Worm (Caenorhabditis elegans) whole organism, L2 larva: ENCODE results near the gene egrh-3.

Source experiments
- C34F6.9 ChIP-seq: fragments of 150-350 bp; optimal IDR thresholded peaks from 2 replicates; lab custom pipeline; 2014; ENCODE audit warnings: missing biosample characterization, missing genetic modification characterization
- F13H6.1 ChIP-seq: sonication (generic microtip); optimal IDR thresholded peaks from 2 replicates; lab custom pipeline; 2016; ENCODE audit warnings: missing genetic modification characterization, missing compliant biosample characterization
- Y55F3AM.14 ChIP-seq: fragments of 200-800 bp; sonication (Bioruptor generic); optimal IDR thresholded peaks from 2 replicates; lab custom pipeline; 2018; ENCODE audit warnings: mild to moderate bottlenecking, missing genetic modification characterization, missing compliant biosample characterization
- ZK546.5 ChIP-seq: sonication (generic microtip); optimal IDR thresholded peaks from 2 replicates; lab custom pipeline; 2017; ENCODE audit warnings: missing biosample characterization, missing genetic modification characterization
- alr-1 ChIP-seq: fragments of 150-350 bp; optimal IDR thresholded peaks from 2 replicates; lab custom pipeline; 2014; ENCODE audit warnings: missing biosample characterization, missing genetic modification characterization
- aly-2 ChIP-seq: fragments of 150-350 bp; optimal IDR thresholded peaks from 2 replicates; lab custom pipeline; 2014; ENCODE audit warnings: missing biosample characterization, missing genetic modification characterization
- ama-1 ChIP-seq: fragments of 150-350 bp; optimal IDR thresholded peaks from 2 replicates; lab custom pipeline; 2018; ENCODE audit warnings: inconsistent platforms
- blmp-1 ChIP-seq: sonication (generic microtip); optimal IDR thresholded peaks from 2 replicates; lab custom pipeline; 2017; ENCODE audit warnings: missing genetic modification characterization, mild to moderate bottlenecking, missing compliant biosample characterization, antibody characterized with exemption, moderate library complexity; ENCODE audit not compliant: insufficient read depth
- ceh-16 ChIP-seq: fragments of 150-350 bp; optimal IDR thresholded peaks from 2 replicates; lab custom pipeline; 2014; ENCODE audit warnings: missing biosample characterization, missing genetic modification characterization
- dmd-4 ChIP-seq: sonication (generic microtip); optimal IDR thresholded peaks from 2 replicates; lab custom pipeline; 2017; ENCODE audit warnings: missing biosample characterization, missing genetic modification characterization
- egl-27 ChIP-seq: sonication (generic microtip); optimal IDR thresholded peaks from 3 replicates; lab custom pipeline; 2017; ENCODE audit warnings: missing biosample characterization, missing genetic modification reagents, missing genetic modification characterization
- elt-1 ChIP-seq: fragments of 150-350 bp; optimal IDR thresholded peaks from 2 replicates; lab custom pipeline; 2014; ENCODE audit warnings: missing biosample characterization, missing genetic modification characterization
- elt-3 ChIP-seq: sonication (generic microtip); optimal IDR thresholded peaks from 2 replicates; lab custom pipeline; 2017; ENCODE audit warnings: missing biosample characterization, missing genetic modification characterization
- fos-1 ChIP-seq: fragments of 150-350 bp; optimal IDR thresholded peaks from 2 replicates; lab custom pipeline; 2014; ENCODE audit warnings: missing biosample characterization, missing genetic modification characterization
- gmeb-1 ChIP-seq: fragments of 150-350 bp; optimal IDR thresholded peaks from 2 replicates; lab custom pipeline; 2014; ENCODE audit warnings: missing biosample characterization, missing genetic modification characterization
- lin-11 ChIP-seq: fragments of 150-350 bp; sonication (generic microtip); optimal IDR thresholded peaks from 2 replicates; lab custom pipeline; 2014; ENCODE audit warnings: missing biosample characterization, missing genetic modification characterization, inconsistent platforms, mixed read lengths
- lin-13 ChIP-seq: fragments of 150-350 bp; optimal IDR thresholded peaks from 2 replicates; lab custom pipeline; 2014; ENCODE audit warnings: missing biosample characterization, missing genetic modification reagents, missing genetic modification characterization
- lin-39 ChIP-seq: fragments of 150-350 bp; optimal IDR thresholded peaks from 2 replicates; lab custom pipeline; 2014; ENCODE audit warnings: missing biosample characterization, missing genetic modification reagents, missing genetic modification characterization
- lsy-2 ChIP-seq, 2 experiments: fragments of 150-350 bp in 1 of 2; sonication (generic microtip) in 1 of 2; optimal IDR thresholded peaks; 2 replicates each; lab custom pipeline; 2014 to 2017; ENCODE audit warnings: missing biosample characterization in 2 of 2, missing genetic modification characterization in 2 of 2
- mab-5 ChIP-seq: fragments of 150-350 bp; optimal IDR thresholded peaks from 2 replicates; lab custom pipeline; 2014; ENCODE audit warnings: missing biosample characterization, missing genetic modification characterization
- mbf-1 ChIP-seq: sonication (generic microtip); optimal IDR thresholded peaks from 2 replicates; lab custom pipeline; 2017; ENCODE audit warnings: missing biosample characterization, missing genetic modification characterization
- mdl-1 ChIP-seq, 2 experiments: fragments of 150-350 bp in 1 of 2; sonication (generic microtip) in 1 of 2; optimal IDR thresholded peaks; 2 replicates each; lab custom pipeline; 2017; ENCODE audit warnings: missing biosample characterization in 2 of 2, missing genetic modification characterization in 2 of 2
- nhr-10 ChIP-seq: sonication (generic microtip); optimal IDR thresholded peaks from 2 replicates; lab custom pipeline; 2017; ENCODE audit warnings: missing biosample characterization, missing genetic modification characterization
- nhr-11 ChIP-seq: fragments of 150-350 bp; optimal IDR thresholded peaks from 2 replicates; lab custom pipeline; 2014; ENCODE audit warnings: missing biosample characterization, missing genetic modification characterization
- nhr-129 ChIP-seq: fragments of 150-350 bp; optimal IDR thresholded peaks from 2 replicates; lab custom pipeline; 2014; ENCODE audit warnings: missing biosample characterization, missing genetic modification characterization
- nhr-21 ChIP-seq: fragments of 150-350 bp; optimal IDR thresholded peaks from 2 replicates; lab custom pipeline; 2014; ENCODE audit warnings: missing biosample characterization, missing genetic modification characterization
- nhr-23 ChIP-seq: fragments of 150-350 bp; optimal IDR thresholded peaks from 2 replicates; lab custom pipeline; 2014; ENCODE audit warnings: missing biosample characterization, missing genetic modification reagents, missing genetic modification characterization
- nhr-237 ChIP-seq: fragments of 150-350 bp; optimal IDR thresholded peaks from 2 replicates; lab custom pipeline; 2014; ENCODE audit warnings: missing biosample characterization, missing genetic modification characterization
- nhr-25 ChIP-seq: fragments of 150-350 bp; sonication (generic microtip); optimal IDR thresholded peaks from 3 replicates; lab custom pipeline; 2014; ENCODE audit warnings: missing biosample characterization, missing genetic modification characterization
- nhr-6 ChIP-seq: fragments of 150-350 bp; optimal IDR thresholded peaks from 2 replicates; lab custom pipeline; 2014; ENCODE audit warnings: missing biosample characterization, missing genetic modification characterization
- nhr-77 ChIP-seq: fragments of 150-350 bp; optimal IDR thresholded peaks from 2 replicates; lab custom pipeline; 2014; ENCODE audit warnings: missing biosample characterization, missing genetic modification characterization
- peb-1 ChIP-seq: fragments of 150-350 bp; optimal IDR thresholded peaks from 2 replicates; lab custom pipeline; 2014; ENCODE audit warnings: missing biosample characterization, missing genetic modification characterization
- skn-1 ChIP-seq: sonication (generic microtip); optimal IDR thresholded peaks from 2 replicates; lab custom pipeline; 2017; ENCODE audit warnings: missing biosample characterization, missing genetic modification characterization
- sma-3 ChIP-seq: sonication (generic microtip); optimal IDR thresholded peaks from 2 replicates; lab custom pipeline; 2016; ENCODE audit warnings: missing genetic modification reagents, missing genetic modification characterization, missing compliant biosample characterization
- sma-9 ChIP-seq, 2 experiments: fragments of 150-350 bp in 1 of 2; sonication (generic microtip) in 1 of 2; optimal IDR thresholded peaks; 2 replicates each; lab custom pipeline; 2014 to 2016; ENCODE audit warnings: missing genetic modification characterization in 2 of 2, mild to moderate bottlenecking in 1 of 2, missing biosample characterization in 1 of 2, missing compliant biosample characterization in 1 of 2, missing genetic modification reagents in 1 of 2, moderate library complexity in 1 of 2
- snpc-4 ChIP-seq: fragments of 150-350 bp; optimal IDR thresholded peaks from 2 replicates; lab custom pipeline; 2014; ENCODE audit warnings: missing biosample characterization, missing genetic modification characterization
- unc-39 ChIP-seq: fragments of 150-350 bp; optimal IDR thresholded peaks from 2 replicates; lab custom pipeline; 2014; ENCODE audit warnings: missing biosample characterization, missing genetic modification characterization
- unc-55 ChIP-seq: fragments of 150-350 bp; sonication (generic microtip); optimal IDR thresholded peaks from 3 replicates; lab custom pipeline; 2014; ENCODE audit warnings: missing biosample characterization, missing genetic modification reagents, missing genetic modification characterization
- unc-62 ChIP-seq: fragments of 150-350 bp; optimal IDR thresholded peaks from 2 replicates; lab custom pipeline; 2014; ENCODE audit warnings: missing biosample characterization, missing genetic modification reagents, missing genetic modification characterization
- zag-1 ChIP-seq: fragments of 150-350 bp; optimal IDR thresholded peaks from 2 replicates; lab custom pipeline; 2014; ENCODE audit warnings: missing biosample characterization, missing genetic modification characterization
- ztf-11 ChIP-seq: sonication (generic microtip); optimal IDR thresholded peaks from 2 replicates; lab custom pipeline; 2017; ENCODE audit warnings: missing biosample characterization, missing genetic modification characterization
- ztf-4 ChIP-seq: fragments of 150-350 bp; optimal IDR thresholded peaks from 2 replicates; lab custom pipeline; 2014; ENCODE audit warnings: missing biosample characterization, missing genetic modification characterization

The egrh-3 gene

ce11 chrIV:2688716-2689307 lies at the start of gene egrh-3:
Gene egrh-3, minus strand, starts transcription at chrIV:2688766.
- no peak for TF ChIP-seq alr-1 (tag; lab: Kevin White, UChicago)
- TF ChIP-seq ZK546.5 (tag; lab: Kevin White, UChicago): no peak
- no peak for TF ChIP-seq peb-1 (tag; lab: Kevin White, UChicago)
- no peak for TF ChIP-seq nhr-10 (tag; lab: Kevin White, UChicago)
- TF ChIP-seq nhr-25 (tag; lab: Kevin White, UChicago): no peak
- no peak for TF ChIP-seq ama-1 (lab: Kevin White, UChicago)

ce11 chrIV:2736575-2736974 lies 48.0 kb upstream of the egrh-3 start:
- TF ChIP-seq C34F6.9 (tag; lab: Kevin White, UChicago) (no peak), nhr-21 (tag; lab: Kevin White, UChicago) (no peak)
- TF ChIP-seq, all 48 proteins: peak for 0

ce11 chrIV:2734675-2735074 lies 46.1 kb upstream of the egrh-3 start:
- TF ChIP-seq mab-5 (tag; lab: Kevin White, UChicago) (no peak), sma-9 (GFP tag; optimal IDR thresholded peaks at IDR 0.05; lab: Kevin White, UChicago) (no peak), sma-9 (tag; optimal IDR thresholded peaks at IDR 0.05; lab: Kevin White, UChicago) (no peak), ztf-4 (no peak), nhr-237 (tag; lab: Kevin White, UChicago) (no peak), nhr-11 (no peak), ZK546.5 (tag; lab: Kevin White, UChicago) (no peak), fos-1 (tag; lab: Kevin White, UChicago) (no peak), lsy-2 (tag; optimal IDR thresholded peaks at IDR 0.05; lab: Kevin White, UChicago) (peak in 1 of 2 experiments; percentile 13), aly-2 (tag; lab: Kevin White, UChicago) (no peak), nhr-21 (tag; lab: Kevin White, UChicago) (peak; percentile 53)

ce11 chrIV:2729957-2730356 lies 41.4 kb upstream of the egrh-3 start, which contains the start of gene Y94H6A.2:
Gene Y94H6A.2, plus strand, starts transcription at chrIV:2730292.
- TF ChIP-seq lin-13 (GFP tag; lab: Kevin White, UChicago) (no peak), fos-1 (tag; lab: Kevin White, UChicago) (peak; percentile 76), aly-2 (tag; lab: Kevin White, UChicago) (no peak), unc-39 (no peak)

ce11 chrIV:2725784-2726183 lies 37.2 kb upstream of the egrh-3 start, which contains the start of gene ubxn-2:
Gene ubxn-2, minus strand, starts transcription at chrIV:2725819.
- TF ChIP-seq C34F6.9 (tag; lab: Kevin White, UChicago): peak; percentile 79
- TF ChIP-seq zag-1 (tag; lab: Kevin White, UChicago): peak; percentile 9
- no peak for TF ChIP-seq dmd-4 (tag; lab: Kevin White, UChicago)
- peak; percentile 87 for TF ChIP-seq gmeb-1 (tag; lab: Kevin White, UChicago)
- no peak for TF ChIP-seq peb-1 (tag; lab: Kevin White, UChicago)
- peak; percentile 12 for TF ChIP-seq snpc-4 (tag; lab: Kevin White, UChicago)
- no peak for TF ChIP-seq alr-1 (tag; lab: Kevin White, UChicago)
- peak; percentile 22 for TF ChIP-seq ceh-16
- peak; percentile 61 for TF ChIP-seq lin-11 (tag; lab: Kevin White, UChicago)
- TF ChIP-seq aly-2 (tag; lab: Kevin White, UChicago): no peak
- peak; percentile 46 for TF ChIP-seq nhr-129 (tag; lab: Kevin White, UChicago)
- no peak for TF ChIP-seq egl-27 (tag; lab: Kevin White, UChicago)
- TF ChIP-seq lin-39 (tag; lab: Kevin White, UChicago): no peak
- TF ChIP-seq mdl-1 (tag; optimal IDR thresholded peaks at IDR 0.05; lab: Kevin White, UChicago): peak in 1 of 2 experiments; percentile 25
- TF ChIP-seq nhr-237 (tag; lab: Kevin White, UChicago): no peak
- no peak for TF ChIP-seq elt-3
- TF ChIP-seq nhr-10 (tag; lab: Kevin White, UChicago): peak; percentile 5
- no peak for TF ChIP-seq nhr-6 (tag; lab: Kevin White, UChicago)
- TF ChIP-seq mab-5 (tag; lab: Kevin White, UChicago): peak; percentile 33
- TF ChIP-seq skn-1 (tag; lab: Kevin White, UChicago): no peak
- TF ChIP-seq nhr-77 (tag; lab: Kevin White, UChicago): no peak
- TF ChIP-seq mbf-1: no peak
- TF ChIP-seq unc-39: no peak
- TF ChIP-seq sma-3 (GFP tag; lab: Kevin White, UChicago): peak; percentile 75
- TF ChIP-seq sma-9 (GFP tag; optimal IDR thresholded peaks at IDR 0.05; lab: Kevin White, UChicago): no peak
- no peak for TF ChIP-seq sma-9 (tag; optimal IDR thresholded peaks at IDR 0.05; lab: Kevin White, UChicago)
- TF ChIP-seq unc-62: no peak
- peak; percentile 31 for TF ChIP-seq fos-1 (tag; lab: Kevin White, UChicago)
- no peak for TF ChIP-seq Y55F3AM.14 (GFP tag; lab: Kevin White, UChicago)
- TF ChIP-seq blmp-1 (tag; lab: Kevin White, UChicago): no peak
- TF ChIP-seq nhr-23 (tag; lab: Kevin White, UChicago): no peak
- TF ChIP-seq nhr-21 (tag; lab: Kevin White, UChicago): peak; percentile 44
- TF ChIP-seq unc-55: peak; percentile 85
- TF ChIP-seq lsy-2 (tag; optimal IDR thresholded peaks at IDR 0.05; lab: Kevin White, UChicago): peak; percentile 82 to 90
- TF ChIP-seq elt-1 (tag; lab: Kevin White, UChicago): no peak
- peak; percentile 78 for TF ChIP-seq F13H6.1
- no peak for TF ChIP-seq ztf-11
